Fruit fly (Drosophila melanogaster) whole organism, embryonic: ENCODE measurements around the gene Nle.

Experiments used
- Antp ChIP-seq: fragments of 200-800 bp; sonication (Bioruptor generic); optimal IDR thresholded peaks from 3 replicates; lab custom pipeline; 2016; ENCODE audit warnings: missing biosample characterization, missing genetic modification characterization
- B-H1 ChIP-seq: fragments of 200-800 bp; sonication (Bioruptor generic); IDR thresholded peaks from 3 replicates; pipeline ENCODE4 v1.3.6; 2022; ENCODE audit warnings: missing biosample characterization, missing genetic modification characterization
- C15 ChIP-seq: fragments of 200-800 bp; sonication (Bioruptor generic); IDR thresholded peaks from 3 replicates; pipeline ENCODE4 v1.3.6; 2022; ENCODE audit warnings: missing biosample characterization, missing genetic modification characterization
- CG10147 ChIP-seq: fragments of 200-800 bp; sonication (Bioruptor generic); optimal IDR thresholded peaks from 2 replicates; lab custom pipeline; 2019; ENCODE audit warnings: missing biosample characterization, mild to moderate bottlenecking, missing genetic modification characterization, moderate library complexity
- CG1024 ChIP-seq: fragments of 200-800 bp; sonication (Bioruptor generic); IDR thresholded peaks from 2 replicates; pipeline ENCODE4 v1.3.6; 2022; ENCODE audit warnings: missing biosample characterization, missing genetic modification characterization
- CG12155 ChIP-seq: fragments of 200-800 bp; sonication (Bioruptor generic); optimal IDR thresholded peaks from 3 replicates; lab custom pipeline; 2016; ENCODE audit warnings: missing biosample characterization, missing genetic modification characterization
- CG12299 ChIP-seq: fragments of 200-800 bp; sonication (Bioruptor generic); optimal IDR thresholded peaks from 2 replicates; lab custom pipeline; 2018; ENCODE audit warnings: missing biosample characterization, mild to moderate bottlenecking, missing genetic modification characterization
- CG17186 ChIP-seq: fragments of 200-800 bp; sonication (Bioruptor generic); optimal IDR thresholded peaks from 3 replicates; lab custom pipeline; 2017; ENCODE audit warnings: missing biosample characterization, missing genetic modification reagents, missing genetic modification characterization
- CG2202 ChIP-seq: fragments of 200-800 bp; sonication (Bioruptor generic); optimal IDR thresholded peaks from 2 replicates; lab custom pipeline; 2018; ENCODE audit warnings: missing biosample characterization, mild to moderate bottlenecking, missing genetic modification characterization
- CG2678 ChIP-seq: fragments of 200-800 bp; sonication (Bioruptor generic); optimal IDR thresholded peaks from 3 replicates; lab custom pipeline; 2019; ENCODE audit warnings: missing biosample characterization, mild to moderate bottlenecking, missing genetic modification characterization, moderate library complexity
- CG2712 ChIP-seq: fragments of 200-800 bp; optimal IDR thresholded peaks from 3 replicates; lab custom pipeline; 2019; ENCODE audit warnings: missing biosample characterization, mild to moderate bottlenecking, missing genetic modification characterization, moderate library complexity
- CG3726 ChIP-seq: fragments of 200-800 bp; sonication (Bioruptor generic); IDR thresholded peaks from 3 replicates; pipeline ENCODE4, ENCODE4 v1.3.6; 2022; ENCODE audit warnings: missing biosample characterization, missing genetic modification characterization
- CG43689 ChIP-seq: fragments of 200-800 bp; sonication (Bioruptor generic); IDR thresholded peaks from 2 replicates; pipeline ENCODE4 v1.3.6; 2022; ENCODE audit warnings: missing biosample characterization, missing genetic modification characterization
- CG5245 ChIP-seq: fragments of 200-800 bp; sonication (Bioruptor generic); optimal IDR thresholded peaks from 3 replicates; lab custom pipeline; 2016; ENCODE audit warnings: missing biosample characterization, missing genetic modification characterization
- CG6791 ChIP-seq: fragments of 200-800 bp; sonication (Bioruptor generic); IDR thresholded peaks from 3 replicates; pipeline ENCODE4 v1.3.6; 2022; ENCODE audit warnings: missing biosample characterization, missing genetic modification characterization; ENCODE audit not compliant: partially characterized antibody
- CG8924 ChIP-seq: fragments of 200-800 bp; optimal IDR thresholded peaks from 3 replicates; lab custom pipeline; 2019; ENCODE audit warnings: missing biosample characterization, mild to moderate bottlenecking, missing genetic modification characterization, moderate library complexity
- Dp ChIP-seq: fragments of 200-800 bp; sonication (Bioruptor generic); optimal IDR thresholded peaks from 2 replicates; lab custom pipeline; 2018; ENCODE audit warnings: missing biosample characterization, mild to moderate bottlenecking, missing genetic modification characterization, moderate library complexity
- ERR ChIP-seq: fragments of 200-800 bp; sonication (Bioruptor generic); optimal IDR thresholded peaks from 2 replicates; lab custom pipeline; 2016; ENCODE audit warnings: missing biosample characterization, missing genetic modification characterization
- HLH3B ChIP-seq: fragments of 200-800 bp; sonication (Bioruptor generic); IDR thresholded peaks from 2 replicates; pipeline ENCODE4 v1.3.6; 2022; ENCODE audit warnings: missing biosample characterization, missing genetic modification characterization
- Nf-YB ChIP-seq: fragments of 200-800 bp; sonication (Bioruptor generic); optimal IDR thresholded peaks from 3 replicates; lab custom pipeline; 2019; ENCODE audit warnings: missing biosample characterization, mild to moderate bottlenecking, missing genetic modification characterization, moderate library complexity
- Nf-YC ChIP-seq: fragments of 200-800 bp; optimal IDR thresholded peaks from 3 replicates; lab custom pipeline; 2019; ENCODE audit warnings: missing biosample characterization, mild to moderate bottlenecking, missing genetic modification characterization, moderate library complexity
- Oaz ChIP-seq: fragments of 200-800 bp; sonication (Bioruptor generic); IDR thresholded peaks from 2 replicates; pipeline ENCODE4 v1.3.6; 2022; ENCODE audit warnings: missing biosample characterization, missing genetic modification characterization
- Ravus ChIP-seq: fragments of 200-800 bp; sonication (Bioruptor generic); IDR thresholded peaks from 2 replicates; pipeline ENCODE4 v1.3.6; 2022; ENCODE audit warnings: missing biosample characterization, missing genetic modification characterization
- Rfx ChIP-seq: fragments of 200-800 bp; sonication (Bioruptor generic); IDR thresholded peaks from 2 replicates; pipeline ENCODE4 v1.3.6; 2022; ENCODE audit warnings: missing biosample characterization, missing genetic modification characterization
- Sin3A ChIP-seq: fragments of >200 bp; optimal IDR thresholded peaks from 2 replicates; lab custom pipeline; 2018
- Ssrp ChIP-seq: fragments of 200-800 bp; sonication (Bioruptor generic); optimal IDR thresholded peaks from 2 replicates; lab custom pipeline; 2018; ENCODE audit warnings: missing biosample characterization, mild to moderate bottlenecking, missing genetic modification characterization, moderate library complexity
- Stat92E ChIP-seq, 3 experiments: fragments of >200 bp in 2 of 3; fragments of 200-800 bp in 1 of 3; sonication (Bioruptor generic) in 1 of 3; optimal IDR thresholded peaks; 2 replicates each; lab custom pipeline; 2017 to 2019; ENCODE audit warnings: missing biosample characterization in 3 of 3, missing genetic modification characterization in 3 of 3, mild to moderate bottlenecking in 1 of 3, moderate library complexity in 1 of 3
- Trl ChIP-seq, 3 experiments: fragments of >200 bp in 2 of 3; fragments of 200-800 bp in 1 of 3; sonication (Bioruptor generic) in 1 of 3; optimal IDR thresholded peaks; 2 replicates in 1 of 3; 3 replicates in 2 of 3; lab custom pipeline; 2016 to 2017; ENCODE audit warnings: missing biosample characterization in 1 of 3, missing genetic modification characterization in 1 of 3
- Xrp1 ChIP-seq: fragments of 200-800 bp; sonication (Bioruptor generic); IDR thresholded peaks from 2 replicates; pipeline ENCODE4 v1.3.6; 2022; ENCODE audit warnings: missing biosample characterization, missing genetic modification characterization
- abd-A ChIP-seq: fragments of 200-800 bp; sonication (Bioruptor generic); optimal IDR thresholded peaks from 3 replicates; lab custom pipeline; 2019; ENCODE audit warnings: missing biosample characterization, mild to moderate bottlenecking, missing genetic modification characterization, moderate library complexity
- btn ChIP-seq: fragments of 200-800 bp; sonication (Bioruptor generic); optimal IDR thresholded peaks from 2 replicates; lab custom pipeline; 2016; ENCODE audit warnings: missing biosample characterization, missing genetic modification characterization
- cas ChIP-seq: fragments of 200-800 bp; sonication (Bioruptor generic); IDR thresholded peaks from 2 replicates; pipeline ENCODE4 v1.3.6; 2022; ENCODE audit warnings: missing biosample characterization, missing genetic modification characterization
- cato ChIP-seq: fragments of 200-800 bp; sonication (Bioruptor generic); optimal IDR thresholded peaks from 2 replicates; lab custom pipeline; 2016; ENCODE audit warnings: missing biosample characterization, missing genetic modification characterization, borderline replicate concordance
- croc ChIP-seq: fragments of 200-800 bp; sonication (Bioruptor generic); conservative IDR thresholded peaks from 3 replicates; pipeline ENCODE4 v1.3.6; 2022; ENCODE audit warnings: missing biosample characterization, missing genetic modification characterization
- danr ChIP-seq: fragments of 200-800 bp; sonication (Bioruptor generic); IDR thresholded peaks from 2 replicates; pipeline ENCODE4 v1.3.6; 2022; ENCODE audit warnings: missing biosample characterization, missing genetic modification characterization
- ems ChIP-seq: fragments of 200-800 bp; sonication (Bioruptor generic); optimal IDR thresholded peaks from 3 replicates; lab custom pipeline; 2016; ENCODE audit warnings: missing biosample characterization, missing genetic modification characterization
- eyg ChIP-seq: fragments of 200-800 bp; sonication (Bioruptor generic); optimal IDR thresholded peaks from 3 replicates; lab custom pipeline; 2016; ENCODE audit warnings: missing biosample characterization, missing genetic modification characterization
- gce ChIP-seq: fragments of 200-800 bp; sonication (Bioruptor generic); IDR thresholded peaks from 3 replicates; pipeline ENCODE4 v1.3.6; 2022; ENCODE audit warnings: missing biosample characterization, missing genetic modification characterization
- gem ChIP-seq: fragments of 200-800 bp; sonication (Bioruptor generic); optimal IDR thresholded peaks from 2 replicates; lab custom pipeline; 2019; ENCODE audit warnings: missing biosample characterization, mild to moderate bottlenecking, missing genetic modification characterization, moderate library complexity
- hkb ChIP-seq, 2 experiments: fragments of 200-800 bp in 1 of 2; fragments of >200 bp in 1 of 2; sonication (Bioruptor generic) in 1 of 2; IDR thresholded peaks in 1 of 2; optimal IDR thresholded peaks in 1 of 2; 2 replicates each; pipeline versions ENCODE4 v1.3.6 to Lab custom; 2017 to 2022; ENCODE audit warnings: missing biosample characterization in 1 of 2, missing genetic modification characterization in 1 of 2
- hth ChIP-seq: fragments of >200 bp; optimal IDR thresholded peaks from 2 replicates; lab custom pipeline; 2017; ENCODE audit warnings: inconsistent platforms
- kay ChIP-seq: fragments of 200-800 bp; sonication (Bioruptor generic); optimal IDR thresholded peaks from 2 replicates; lab custom pipeline; 2016; ENCODE audit warnings: missing biosample characterization, missing genetic modification characterization
- lilli ChIP-seq: fragments of 200-800 bp; sonication (Bioruptor generic); optimal IDR thresholded peaks from 3 replicates; lab custom pipeline; 2016; ENCODE audit warnings: missing biosample characterization, missing genetic modification characterization
- pb ChIP-seq: fragments of 200-800 bp; sonication (Bioruptor generic); optimal IDR thresholded peaks from 3 replicates; lab custom pipeline; 2016; ENCODE audit warnings: missing biosample characterization, missing genetic modification characterization
- sim ChIP-seq: fragments of 200-800 bp; sonication (Bioruptor generic); IDR thresholded peaks from 2 replicates; pipeline ENCODE4 v1.3.6; 2022; ENCODE audit warnings: missing biosample characterization, missing genetic modification characterization
- slp2 ChIP-seq: fragments of 200-800 bp; sonication (Bioruptor generic); optimal IDR thresholded peaks from 2 replicates; lab custom pipeline; 2016; ENCODE audit warnings: missing biosample characterization, missing genetic modification characterization
- tna ChIP-seq: fragments of 200-800 bp; sonication (Bioruptor generic); IDR thresholded peaks from 2 replicates; pipeline ENCODE4 v1.3.6; 2022; ENCODE audit warnings: missing biosample characterization, missing genetic modification characterization; ENCODE audit not compliant: partially characterized antibody
- vfl ChIP-seq: fragments of 200-800 bp; sonication (Bioruptor generic); optimal IDR thresholded peaks from 2 replicates; lab custom pipeline; 2016; ENCODE audit warnings: missing biosample characterization, missing genetic modification characterization

The Nle gene

dm6 chr2L:521001-521827, 46.7 kb downstream of the Nle start (continued):
- TF ChIP-seq Ssrp (tag; lab: Kevin White, UChicago), result peak; percentile 49
- TF ChIP-seq cas (GFP tag; lab: Robert Waterston, UW), result no peak
- peak; percentile 45 for TF ChIP-seq gem (tag; lab: Kevin White, UChicago)
- no peak for TF ChIP-seq Rfx (GFP tag; lab: Robert Waterston, UW)
- TF ChIP-seq CG2712 (tag; lab: Kevin White, UChicago), result no peak
- no peak for TF ChIP-seq CG12299 (tag; lab: Kevin White, UChicago)
- no peak for TF ChIP-seq CG2202 (tag; lab: Kevin White, UChicago)
- no peak for TF ChIP-seq ems (GFP tag; lab: Kevin White, UChicago)
- no peak for TF ChIP-seq CG6791 (GFP tag; lab: Robert Waterston, UW)
- no peak for TF ChIP-seq CG17186 (GFP tag; lab: Kevin White, UChicago)
- TF ChIP-seq slp2 (GFP tag; lab: Kevin White, UChicago), result no peak
- no peak for TF ChIP-seq gce (GFP tag; lab: Robert Waterston, UW)
- no peak for TF ChIP-seq HLH3B (GFP tag; lab: Robert Waterston, UW)
- no peak for TF ChIP-seq Antp (GFP tag; lab: Kevin White, UChicago)
- no peak for TF ChIP-seq CG5245
- TF ChIP-seq CG1024 (GFP tag; lab: Robert Waterston, UW), result no peak
- TF ChIP-seq CG3726 (GFP tag; lab: Robert Waterston, UW), result no peak
- no peak for TF ChIP-seq ERR
- TF ChIP-seq Nf-YC (tag; lab: Kevin White, UChicago), result peak; percentile 51
- TF ChIP-seq C15 (GFP tag; lab: Robert Waterston, UW), result no peak
- TF ChIP-seq danr (GFP tag; lab: Robert Waterston, UW), result no peak
- TF ChIP-seq B-H1 (GFP tag; lab: Robert Waterston, UW), result no peak
- no peak for TF ChIP-seq Ravus
- no peak for TF ChIP-seq hkb (optimal IDR thresholded peaks at IDR 0.05; lab: Kevin White, UChicago)
- TF ChIP-seq hkb (GFP tag; IDR thresholded peaks at IDR 0.05; lab: Robert Waterston, UW), result no peak
- no peak for TF ChIP-seq Stat92E (GFP tag; optimal IDR thresholded peaks at IDR 0.05; lab: Kevin White, UChicago)
- no peak for TF ChIP-seq CG2678 (tag; lab: Kevin White, UChicago)
- peak; percentile 63 for TF ChIP-seq abd-A (tag; lab: Kevin White, UChicago)
- no peak for TF ChIP-seq Sin3A
- no peak for TF ChIP-seq kay
- TF ChIP-seq CG8924 (tag; lab: Kevin White, UChicago), result peak; percentile 24

- peak; percentile 75 for TF ChIP-seq Nf-YB (GFP tag; lab: Kevin White, UChicago)
- peak; percentile 78 for TF ChIP-seq croc
- peak; percentile 35 for TF ChIP-seq vfl (GFP tag; lab: Kevin White, UChicago)
- TF ChIP-seq pb (GFP tag; lab: Kevin White, UChicago), result peak; percentile 66
- TF ChIP-seq CG6791 (GFP tag; lab: Robert Waterston, UW), result no peak
- peak; percentile 86 for TF ChIP-seq lilli (GFP tag; lab: Kevin White, UChicago)
- TF ChIP-seq CG43689 (GFP tag; lab: Robert Waterston, UW), result peak; percentile 58
- TF ChIP-seq CG10147 (GFP tag; lab: Kevin White, UChicago), result peak; percentile 61
- peak; percentile 75 for TF ChIP-seq cato (GFP tag; lab: Kevin White, UChicago)
- TF ChIP-seq CG12155 (GFP tag; lab: Kevin White, UChicago), result peak; percentile 76
- TF ChIP-seq Trl (optimal IDR thresholded peaks at IDR 0.05; lab: Kevin White, UChicago), result no peak
- TF ChIP-seq Trl (GFP tag; optimal IDR thresholded peaks at IDR 0.05; lab: Kevin White, UChicago), result peak; percentile 89
- TF ChIP-seq btn, result peak; percentile 82
- TF ChIP-seq Dp, result no peak
- TF ChIP-seq Oaz (GFP tag; lab: Robert Waterston, UW), result peak; percentile 54
- no peak for TF ChIP-seq hth (lab: Kevin White, UChicago)
- peak; percentile 63 for TF ChIP-seq eyg (GFP tag; lab: Kevin White, UChicago)
- no peak for TF ChIP-seq tna (GFP tag; lab: Robert Waterston, UW)
- peak; percentile 76; the same call in 1 of the 2 replicates for TF ChIP-seq sim (GFP tag; lab: Robert Waterston, UW)
- peak; percentile 93 for TF ChIP-seq Xrp1 (GFP tag; lab: Robert Waterston, UW)
- peak; percentile 91 for TF ChIP-seq CG2712 (tag; lab: Kevin White, UChicago)
These were observed 47.5 kb downstream of the Nle start for dm6 chr2L:520331-521000.
